Fruit fly (Drosophila melanogaster): ENCODE results near the gene ppk27.

dm6 chr3L:3712914-3713313 lies 42.1 kb downstream of the ppk27 start:
- no peak for TF ChIP-seq CG8478 (optimal IDR thresholded peaks at IDR 0.05)
- TF ChIP-seq CTCF (optimal IDR thresholded peaks at IDR 0.05) = no peak

Data from S2 (cell line).